Fruit fly (Drosophila melanogaster): ENCODE results near the gene Npc2g.

- TF ChIP-seq bab1 (GFP tag; optimal IDR thresholded peaks at IDR 0.05) (no peak), Mnt (GFP tag; optimal IDR thresholded peaks at IDR 0.05) (no peak), CG7101 (tag; optimal IDR thresholded peaks at IDR 0.05) (no peak), CG5204 (GFP tag; optimal IDR thresholded peaks at IDR 0.05) (no peak), CG1620 (GFP tag; optimal IDR thresholded peaks at IDR 0.05) (no peak), cic (GFP tag; optimal IDR thresholded peaks at IDR 0.05) (no peak), Clk (GFP tag; optimal IDR thresholded peaks at IDR 0.05) (no peak), CG33017 (tag; optimal IDR thresholded peaks at IDR 0.05) (no peak), pad (GFP tag; optimal IDR thresholded peaks at IDR 0.05) (no peak), CG11617 (GFP tag; optimal IDR thresholded peaks at IDR 0.05) (no peak), CG12768 (GFP tag; optimal IDR thresholded peaks at IDR 0.05) (no peak), kay (GFP tag; ENCODE audit: borderline replicate concordance) (no peak), cnc (optimal IDR thresholded peaks at IDR 0.05) (no peak)
These were observed 10.5 kb downstream of the Npc2g start for dm6 chr3R:30734576-30734975.
